ENCODE assay signal across 2 worm cellular contexts in the genomic region with DNA sequence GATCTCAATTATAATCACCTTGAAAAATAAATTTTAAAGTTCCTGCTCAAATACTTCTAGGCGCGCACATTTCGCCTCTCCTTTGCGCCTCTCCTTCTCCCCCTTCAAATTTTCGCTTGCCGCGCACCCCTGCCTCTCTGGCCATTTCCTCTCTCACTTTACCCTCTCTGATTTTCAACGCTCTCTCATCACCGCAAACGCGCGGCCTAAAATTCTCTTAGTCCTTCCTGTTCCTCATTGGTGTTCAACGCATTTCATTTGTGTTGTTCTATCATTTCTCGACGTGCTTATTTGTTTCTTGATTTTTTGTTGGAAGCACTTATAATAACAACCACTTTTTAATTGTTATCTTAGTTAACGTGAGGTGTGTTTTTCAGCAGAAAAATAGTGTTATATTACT.
TF ChIP-seq lines count a peak whose summit lies in the region.

Gene C25A11.2, plus strand, starts transcription at position 238 of the 400 bp plus-strand sequence.

TF ChIP-seq in whole organism, L1 larva, 84 proteins besides CTCF, POLR2A, EP300 and RAD21 (continued from another document):
- peak; percentile 35 to 62 (median 50) for TF ChIP-seq dpl-1 (GFP tag; optimal IDR thresholded peaks at IDR 0.05; lab: Kevin White, UChicago)
- TF ChIP-seq hpl-2 (GFP tag; optimal IDR thresholded peaks at IDR 0.05; lab: Kevin White, UChicago): peak; percentile 34
- TF ChIP-seq unc-86 (tag; optimal IDR thresholded peaks at IDR 0.05; lab: Kevin White, UChicago): no peak
- peak; percentile 96 for TF ChIP-seq lin-14 (GFP tag; optimal IDR thresholded peaks at IDR 0.05; lab: Kevin White, UChicago)
- TF ChIP-seq aha-1 (tag; optimal IDR thresholded peaks at IDR 0.05; lab: Kevin White, UChicago): no peak
- no peak for TF ChIP-seq fos-1 (tag; optimal IDR thresholded peaks at IDR 0.05; lab: Kevin White, UChicago)
- no peak for TF ChIP-seq fkh-4 (tag; optimal IDR thresholded peaks at IDR 0.05; lab: Kevin White, UChicago; ENCODE audit: borderline replicate concordance)
- TF ChIP-seq mdl-1 (tag; optimal IDR thresholded peaks at IDR 0.05; lab: Kevin White, UChicago): peak in 1 of 2 experiments; percentile 42
- no peak for TF ChIP-seq Y116A8C.19 (tag; optimal IDR thresholded peaks at IDR 0.05; lab: Kevin White, UChicago; ENCODE audit: borderline replicate concordance)
- no peak for TF ChIP-seq pqm-1 (tag; optimal IDR thresholded peaks at IDR 0.05; lab: Kevin White, UChicago)
- peak; percentile 12 for TF ChIP-seq nhr-90 (tag; optimal IDR thresholded peaks at IDR 0.05; lab: Kevin White, UChicago; ENCODE audit: poor library complexity)
- TF ChIP-seq fkh-10 (GFP tag; optimal IDR thresholded peaks at IDR 0.05; lab: Kevin White, UChicago): peak; percentile 66
- TF ChIP-seq nhr-19 (GFP tag; conservative IDR thresholded peaks at IDR 0.05; lab: Robert Waterston, UW): peak; percentile 25; the same call in 1 of the 2 replicates
- TF ChIP-seq ceh-82 (tag; optimal IDR thresholded peaks at IDR 0.05; lab: Kevin White, UChicago): peak in 2 of 3 experiments; percentile 17 to 66
- no peak for TF ChIP-seq efl-3 (GFP tag; optimal IDR thresholded peaks at IDR 0.05; lab: Kevin White, UChicago)
- TF ChIP-seq lin-35 (GFP tag; optimal IDR thresholded peaks at IDR 0.05; lab: Kevin White, UChicago): peak; percentile 47 to 70
- TF ChIP-seq nhr-28 (tag; optimal IDR thresholded peaks at IDR 0.05; lab: Kevin White, UChicago): no peak
- TF ChIP-seq lir-3 (tag; optimal IDR thresholded peaks at IDR 0.05; lab: Kevin White, UChicago; ENCODE audit: poor library complexity): peak; percentile 43
- TF ChIP-seq nhr-77 (tag; optimal IDR thresholded peaks at IDR 0.05; lab: Kevin White, UChicago): no peak
- no peak for TF ChIP-seq nhr-84 (tag; optimal IDR thresholded peaks at IDR 0.05; lab: Kevin White, UChicago)
- TF ChIP-seq unc-130 (tag; optimal IDR thresholded peaks at IDR 0.05; lab: Kevin White, UChicago): peak; percentile 5
- TF ChIP-seq tbx-2 (tag; optimal IDR thresholded peaks at IDR 0.05; lab: Kevin White, UChicago): peak; percentile 50
- peak; percentile 61 for TF ChIP-seq lin-15B (tag; optimal IDR thresholded peaks at IDR 0.05; lab: Kevin White, UChicago)
- no peak for TF ChIP-seq hlh-4 (tag; optimal IDR thresholded peaks at IDR 0.05; lab: Kevin White, UChicago)
- TF ChIP-seq zag-1 (tag; optimal IDR thresholded peaks at IDR 0.05; lab: Kevin White, UChicago): no peak
- no peak for TF ChIP-seq ztf-4 (tag; optimal IDR thresholded peaks at IDR 0.05; lab: Kevin White, UChicago)
- TF ChIP-seq pag-3 (tag; optimal IDR thresholded peaks at IDR 0.05; lab: Kevin White, UChicago; ENCODE audit: borderline replicate concordance, insufficient read depth): no peak
- TF ChIP-seq mef-2 (tag; optimal IDR thresholded peaks at IDR 0.05; lab: Kevin White, UChicago): no peak
- peak; percentile 35 for TF ChIP-seq blmp-1 (tag; optimal IDR thresholded peaks at IDR 0.05; lab: Kevin White, UChicago)
- TF ChIP-seq ztf-11 (tag; optimal IDR thresholded peaks at IDR 0.05; lab: Kevin White, UChicago): peak in 1 of 2 experiments; percentile 9
- TF ChIP-seq xbp-1 (tag; optimal IDR thresholded peaks at IDR 0.05; lab: Kevin White, UChicago): peak; percentile 53
- no peak for TF ChIP-seq lin-39 (tag; optimal IDR thresholded peaks at IDR 0.05; lab: Kevin White, UChicago)

TF ChIP-seq in whole organism, L3 larva, 47 proteins besides CTCF, POLR2A, EP300 and RAD21 (continued from another document):
- no peak for TF ChIP-seq fkh-2 (tag; optimal IDR thresholded peaks at IDR 0.05; lab: Kevin White, UChicago)
